Worm (Caenorhabditis elegans): ENCODE data around the gene srsx-38.
"Not testable (repeated sequence)": the region's sequence is repeated elsewhere in the genome, so short reads cannot be mapped to it uniquely, and the experiment has no call there.

Gene srsx-38

DNA sequence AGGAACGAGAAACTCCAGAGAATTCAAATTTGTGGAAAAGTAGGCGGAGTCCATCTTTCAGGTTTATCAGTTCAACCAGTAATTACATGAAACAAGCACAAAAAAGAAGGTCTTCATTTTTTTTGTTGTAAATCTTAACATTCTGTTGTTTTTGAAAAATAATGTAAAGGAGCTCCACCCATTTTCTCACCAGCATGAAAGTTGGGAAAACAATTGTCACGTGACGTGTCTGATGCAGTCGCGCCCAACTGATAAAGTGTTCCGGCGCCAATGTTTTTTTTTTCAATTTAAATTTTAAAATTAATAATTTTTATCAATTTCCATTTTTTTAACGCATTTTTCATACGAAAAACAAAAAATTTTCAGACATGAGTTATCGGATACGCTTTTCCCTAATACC is 38.2 kb downstream of the srsx-38 start, which contains the start of gene F57A10.4:
F57A10.4 (plus strand) TSS at position 367 of the 400 bp plus-strand sequence.
- TF ChIP-seq unc-130 (GFP tag; optimal IDR thresholded peaks at IDR 0.05) (peak; percentile 56), attf-4 (tag; optimal IDR thresholded peaks at IDR 0.05) (no peak)

- TF ChIP-seq Y75B8A.6 (GFP tag; IDR thresholded peaks at IDR 0.05) (peak; percentile 78; the same call in 1 of the 2 replicates), D1046.2 (GFP tag; IDR thresholded peaks at IDR 0.05) (peak; percentile 81), lin-1 (GFP tag; IDR thresholded peaks at IDR 0.05) (peak; percentile 66; the same call in 1 of the 2 replicates), F26F4.8 (GFP tag; conservative IDR thresholded peaks at IDR 0.05) (peak; percentile 95), ceh-44 (GFP tag; IDR thresholded peaks at IDR 0.05) (peak; percentile 68; the same call in 1 of the 2 replicates), nhr-41 (GFP tag; IDR thresholded peaks at IDR 0.05) (peak; percentile 85), dmd-6 (GFP tag; IDR thresholded peaks at IDR 0.05) (0 out of 2 replicates have a peak, but pooled peaks have one; percentile 9), madf-9 (GFP tag; conservative IDR thresholded peaks at IDR 0.05) (peak; percentile 45; the same call in 1 of the 2 replicates), lin-38 (GFP tag; IDR thresholded peaks at IDR 0.05) (peak; percentile 82), set-16 (GFP tag; IDR thresholded peaks at IDR 0.05) (peak; percentile 55), Y48G9A.11 (GFP tag; IDR thresholded peaks at IDR 0.05) (peak; percentile 75), lin-29 (GFP tag; IDR thresholded peaks at IDR 0.05) (peak; percentile 27; the same call in 1 of the 2 replicates), F49E8.2 (tag; optimal IDR thresholded peaks at IDR 0.05; ENCODE audit: borderline replicate concordance) (peak; percentile 12), vab-7 (GFP tag; IDR thresholded peaks at IDR 0.05) (peak; percentile 77), php-3 (GFP tag; IDR thresholded peaks at IDR 0.05) (peak; percentile 72), pha-4 (GFP tag; IDR thresholded peaks at IDR 0.05) (peak; percentile 84), ctbp-1 (GFP tag; IDR thresholded peaks at IDR 0.05) (peak; percentile 80), saeg-2 (GFP tag; IDR thresholded peaks at IDR 0.05) (peak; percentile 68; the same call in 1 of the 2 replicates), dmd-8 (GFP tag; IDR thresholded peaks at IDR 0.05) (peak; percentile 94), mdt-29 (GFP tag; IDR thresholded peaks at IDR 0.05) (peak; percentile 80), Y105C5A.15 (GFP tag; IDR thresholded peaks at IDR 0.05) (peak; percentile 71; the same call in 1 of the 2 replicates), madf-5 (GFP tag; IDR thresholded peaks at IDR 0.05) (peak in 1 of 2 experiments; percentile 73; a peak in 1 of 4 replicates), zip-11 (GFP tag; IDR thresholded peaks at IDR 0.05) (0 out of 2 replicates have a peak, but pooled peaks have one; percentile 35), lim-7 (GFP tag; IDR thresholded peaks at IDR 0.05) (peak; percentile 95), daf-8 (GFP tag; IDR thresholded peaks at IDR 0.05) (peak; percentile 64; the same call in 1 of the 2 replicates), snpc-1.2 (GFP tag; IDR thresholded peaks at IDR 0.05) (peak; percentile 86), T26A8.4 (GFP tag; IDR thresholded peaks at IDR 0.05) (peak; percentile 64; the same call in 1 of the 2 replicates), egl-43 (GFP tag; IDR thresholded peaks at IDR 0.05) (peak; percentile 92), nhr-42 (GFP tag; IDR thresholded peaks at IDR 0.05) (peak; percentile 66), arid-1 (GFP tag; conservative IDR thresholded peaks at IDR 0.05) (peak; percentile 89), ZK337.2 (GFP tag; IDR thresholded peaks at IDR 0.05) (0 out of 2 replicates have a peak, but pooled peaks have one; percentile 13), dmd-9 (GFP tag; IDR thresholded peaks at IDR 0.05) (0 out of 2 replicates have a peak, but pooled peaks have one; percentile 53), ceh-20 (GFP tag; IDR thresholded peaks at IDR 0.05) (peak; percentile 52; the same call in 1 of the 2 replicates), F44E2.7 (GFP tag; IDR thresholded peaks at IDR 0.05) (peak; percentile 71; the same call in 1 of the 2 replicates)
- TF ChIP-seq pha-4 (tag; optimal IDR thresholded peaks at IDR 0.05) = not testable (repeated sequence)
These were observed 39.9 kb downstream of the srsx-38 start for ce11 chrV:15767385-15767784.

ce11 chrV:15766122-15766594 is 41.2 kb downstream of the srsx-38 start, which contains the start of the genes haf-3 and F57A10.2:
Gene haf-3 (minus strand): TSS chrV:15766172.
Gene F57A10.2 (plus strand): TSS chrV:15766575.
- TF ChIP-seq hlh-30 (tag; optimal IDR thresholded peaks at IDR 0.05; ENCODE audit: insufficient read depth) (peak; percentile 78), Y75B8A.6 (GFP tag; IDR thresholded peaks at IDR 0.05) (no peak), attf-4 (tag; optimal IDR thresholded peaks at IDR 0.05) (no peak), spr-1 (tag; optimal IDR thresholded peaks at IDR 0.05) (peak; percentile 78), mxl-2 (GFP tag; conservative IDR thresholded peaks at IDR 0.05) (no peak), nhr-42 (GFP tag; IDR thresholded peaks at IDR 0.05) (no peak), nhr-102 (tag; optimal IDR thresholded peaks at IDR 0.05) (peak; percentile 92), arid-1 (GFP tag; conservative IDR thresholded peaks at IDR 0.05) (0 out of 2 replicates have a peak, but pooled peaks have one; percentile 37), ztf-7 (tag; optimal IDR thresholded peaks at IDR 0.05) (peak; percentile 81), mes-2 (tag; optimal IDR thresholded peaks at IDR 0.05; ENCODE audit: poor library complexity, severe bottlenecking) (peak; percentile 93), skn-1 (tag; optimal IDR thresholded peaks at IDR 0.05) (no peak), duxl-1 (tag; optimal IDR thresholded peaks at IDR 0.05; ENCODE audit: poor library complexity) (peak; percentile 92), pha-4 (GFP tag; IDR thresholded peaks at IDR 0.05) (peak; percentile 73), pha-4 (tag; optimal IDR thresholded peaks at IDR 0.05) (peak; percentile 46), php-3 (GFP tag; IDR thresholded peaks at IDR 0.05) (peak; percentile 68; the same call in 1 of the 2 replicates), tra-1 (GFP tag; IDR thresholded peaks at IDR 0.05) (peak; percentile 88)
